Worm (Caenorhabditis elegans) whole organism, L4 larva: ENCODE measurements around the gene cutl-21.

ENCODE experiments used
- ama-1 ChIP-seq: fragments of 150-350 bp; optimal IDR thresholded peaks from 2 replicates; lab custom pipeline; 2014; ENCODE audit warnings: inconsistent platforms, mixed read lengths
- daf-16 ChIP-seq, 3 experiments: sonication (generic microtip); optimal IDR thresholded peaks; 2 replicates each; lab custom pipeline; 2016 to 2017; ENCODE audit warnings: missing genetic modification characterization in 3 of 3, missing genetic modification reagents in 3 of 3, mild to moderate bottlenecking in 2 of 3, missing compliant biosample characterization in 2 of 3, missing biosample characterization in 1 of 3, moderate library complexity in 1 of 3
- egl-43 ChIP-seq: fragments of 200-800 bp; sonication (Bioruptor generic); IDR thresholded peaks from 2 replicates; pipeline ENCODE4 v1.3.6; 2022; ENCODE audit warnings: missing genetic modification reagents, missing genetic modification characterization, missing compliant biosample characterization
- fkh-10 ChIP-seq: fragments of 150-350 bp; optimal IDR thresholded peaks from 2 replicates; lab custom pipeline; 2014; ENCODE audit warnings: missing biosample characterization, missing genetic modification reagents, missing genetic modification characterization
- nhr-11 ChIP-seq: fragments of 150-350 bp; optimal IDR thresholded peaks from 2 replicates; lab custom pipeline; 2014; ENCODE audit warnings: missing biosample characterization, missing genetic modification characterization
- nhr-77 ChIP-seq: fragments of 150-350 bp; optimal IDR thresholded peaks from 2 replicates; lab custom pipeline; 2014; ENCODE audit warnings: missing biosample characterization, missing genetic modification characterization
- skn-1 ChIP-seq: fragments of 150-350 bp; optimal IDR thresholded peaks from 2 replicates; lab custom pipeline; 2014; ENCODE audit warnings: missing biosample characterization, missing genetic modification characterization
- spr-1 ChIP-seq: sonication (generic microtip); optimal IDR thresholded peaks from 2 replicates; lab custom pipeline; 2016; ENCODE audit warnings: mild to moderate bottlenecking, missing genetic modification characterization, missing compliant biosample characterization

DNA sequence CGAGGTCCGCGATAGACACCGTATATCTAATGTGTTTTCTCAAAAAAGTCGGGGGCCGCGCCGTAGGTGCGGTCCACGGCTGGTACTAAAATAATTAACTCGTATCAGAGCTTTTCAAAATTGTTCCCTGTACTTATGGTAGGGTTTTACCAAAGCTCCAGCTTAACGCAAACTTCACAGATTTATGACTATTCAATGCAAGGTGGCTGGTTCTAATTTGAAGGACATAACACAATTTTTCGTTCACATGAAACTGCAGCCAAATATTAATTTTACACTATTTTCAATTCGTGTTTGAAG lies 29.0 kb upstream of the cutl-21 start:
- TF ChIP-seq fkh-10 (GFP tag; lab: Kevin White, UChicago): no peak
- TF ChIP-seq egl-43 (GFP tag; lab: Robert Waterston, UW): no peak
- no peak for TF ChIP-seq daf-16 (GFP tag; optimal IDR thresholded peaks at IDR 0.05; lab: Kevin White, UChicago)
- no peak for TF ChIP-seq daf-16 (tag; optimal IDR thresholded peaks at IDR 0.05; lab: Kevin White, UChicago)
- no peak for TF ChIP-seq ama-1 (lab: Kevin White, UChicago)
- no peak for TF ChIP-seq nhr-11 (tag; lab: Kevin White, UChicago)
- TF ChIP-seq skn-1 (tag; lab: Kevin White, UChicago): no peak
- no peak for TF ChIP-seq spr-1 (tag; lab: Kevin White, UChicago)
- TF ChIP-seq nhr-77 (tag; lab: Kevin White, UChicago): no peak
